Fruit fly (Drosophila melanogaster) whole organism: ENCODE data around the gene CG34282.

Source experiments
- pan ChIP-seq: fragments of >200 bp; optimal IDR thresholded peaks from 2 replicates; lab custom pipeline; 2017
- usp ChIP-seq: fragments of >200 bp; optimal IDR thresholded peaks from 2 replicates; lab custom pipeline; 2017; ENCODE audit warnings: missing biosample characterization, missing genetic modification characterization, mixed read lengths

DNA sequence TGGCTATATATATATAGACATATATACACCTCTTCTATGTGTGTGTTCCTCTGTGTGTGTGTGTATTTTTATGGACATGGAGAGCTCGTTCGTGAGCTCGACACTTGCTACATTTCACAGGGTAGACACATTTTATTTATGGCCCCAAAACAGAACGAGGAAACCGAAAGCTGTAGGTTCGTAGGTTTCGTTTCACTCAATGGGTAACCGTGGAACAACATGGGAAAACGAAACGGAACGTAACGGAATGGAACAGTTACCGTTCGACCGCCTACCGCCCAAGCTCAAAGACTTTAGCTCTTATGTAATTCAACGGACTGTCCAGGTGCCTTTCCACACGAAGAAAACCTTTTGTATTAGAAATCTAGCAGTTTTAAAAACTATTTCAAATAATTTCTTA, 11.2 kb downstream of the CG34282 start:
- TF ChIP-seq pan (lab: Kevin White, UChicago): no peak
- TF ChIP-seq usp: no peak
